Fruit fly (Drosophila melanogaster) S2 (cell line): Measurements from ENCODE around the gene CG8837.

Experiments
- CG8478 ChIP-seq: fragments of >200 bp; optimal IDR thresholded peaks from 2 replicates; lab custom pipeline; 2018
- CTCF ChIP-seq, 2 experiments: fragments of >200 bp; optimal IDR thresholded peaks; 2 replicates each; lab custom pipeline; 2018

DNA sequence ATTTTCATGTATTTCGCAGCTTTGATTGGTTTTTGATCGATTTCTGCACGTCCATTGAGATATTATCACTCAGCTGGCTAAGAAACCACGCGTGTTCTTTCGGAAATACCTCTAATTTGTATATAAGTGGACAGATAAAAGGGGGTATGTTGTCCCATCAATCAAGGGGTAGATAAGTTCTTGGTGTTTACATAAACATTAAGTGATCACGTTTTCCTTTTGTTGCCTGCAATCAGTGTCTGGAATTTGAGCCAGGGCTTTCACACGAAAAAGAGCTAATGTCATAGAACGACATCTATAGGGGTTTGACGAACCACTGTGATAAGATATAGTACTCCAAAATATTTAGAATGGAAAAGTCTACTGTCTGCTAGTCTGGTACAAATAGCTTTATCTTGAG lies 41.3 kb upstream of the CG8837 start:
- TF ChIP-seq CG8478 (lab: Kevin White, UChicago) (no peak), CTCF (optimal IDR thresholded peaks at IDR 0.05; lab: Kevin White, UChicago) (no peak)
